Fruit fly (Drosophila melanogaster) whole organism, embryonic: ENCODE measurements around the gene CG13299.

Experiments
- ATbp ChIP-seq: fragments of 200-800 bp; sonication (Bioruptor generic); optimal IDR thresholded peaks from 2 replicates; lab custom pipeline; 2017; ENCODE audit warnings: missing biosample characterization, mild to moderate bottlenecking, missing genetic modification characterization, missing genetic modification reagents
- Antp ChIP-seq: fragments of 200-800 bp; sonication (Bioruptor generic); optimal IDR thresholded peaks from 3 replicates; lab custom pipeline; 2016; ENCODE audit warnings: missing biosample characterization, missing genetic modification characterization
- BtbVII ChIP-seq: fragments of 200-800 bp; sonication (Bioruptor generic); optimal IDR thresholded peaks from 3 replicates; lab custom pipeline; 2017; ENCODE audit warnings: missing biosample characterization, mild to moderate bottlenecking, missing genetic modification characterization
- CG10366 ChIP-seq: fragments of 200-800 bp; sonication (Bioruptor generic); IDR thresholded peaks from 2 replicates; pipeline ENCODE4 v1.3.6; 2022; ENCODE audit warnings: missing biosample characterization, missing genetic modification characterization
- CG10543 ChIP-seq: fragments of 200-800 bp; sonication (Bioruptor generic); optimal IDR thresholded peaks from 3 replicates; lab custom pipeline; 2017; ENCODE audit warnings: missing biosample characterization, mild to moderate bottlenecking, missing genetic modification characterization, moderate library complexity
- CG11723 ChIP-seq: fragments of 200-800 bp; sonication (Bioruptor generic); optimal IDR thresholded peaks from 2 replicates; lab custom pipeline; 2017; ENCODE audit warnings: missing biosample characterization, mild to moderate bottlenecking, missing genetic modification characterization
- CG13424 ChIP-seq: fragments of 200-800 bp; sonication (Bioruptor generic); optimal IDR thresholded peaks from 2 replicates; lab custom pipeline; 2019; ENCODE audit warnings: missing biosample characterization, mild to moderate bottlenecking, missing genetic modification characterization, moderate library complexity
- CG14710 ChIP-seq: fragments of 200-800 bp; sonication (Bioruptor generic); optimal IDR thresholded peaks from 3 replicates; lab custom pipeline; 2019; ENCODE audit warnings: missing biosample characterization, mild to moderate bottlenecking, missing genetic modification characterization, moderate library complexity
- CG14965 ChIP-seq: fragments of 200-800 bp; sonication (Bioruptor generic); optimal IDR thresholded peaks from 2 replicates; lab custom pipeline; 2016; ENCODE audit warnings: missing biosample characterization, missing genetic modification characterization, borderline replicate concordance
- CG15269 ChIP-seq: fragments of 200-800 bp; sonication (Bioruptor generic); optimal IDR thresholded peaks from 2 replicates; lab custom pipeline; 2018; ENCODE audit warnings: missing biosample characterization, mild to moderate bottlenecking, missing genetic modification characterization, moderate library complexity
- CG1603 ChIP-seq: fragments of 200-800 bp; sonication (Bioruptor generic); optimal IDR thresholded peaks from 2 replicates; lab custom pipeline; 2019; ENCODE audit warnings: missing biosample characterization, mild to moderate bottlenecking, missing genetic modification characterization, moderate library complexity
- CG17385 ChIP-seq: fragments of 200-800 bp; sonication (Bioruptor generic); optimal IDR thresholded peaks from 3 replicates; lab custom pipeline; 2018; ENCODE audit warnings: missing biosample characterization, mild to moderate bottlenecking, missing genetic modification characterization
- CG17568 ChIP-seq: fragments of 200-800 bp; sonication (Bioruptor generic); optimal IDR thresholded peaks from 2 replicates; lab custom pipeline; 2018; ENCODE audit warnings: missing biosample characterization, mild to moderate bottlenecking, missing genetic modification characterization, moderate library complexity
- CG18011 ChIP-seq: fragments of 200-800 bp; sonication (Bioruptor generic); optimal IDR thresholded peaks from 2 replicates; lab custom pipeline; 2017; ENCODE audit warnings: missing biosample characterization, missing genetic modification characterization, mild to moderate bottlenecking, moderate library complexity, missing genotype
- CG2199 ChIP-seq: fragments of 200-800 bp; sonication (Bioruptor generic); IDR thresholded peaks from 3 replicates; pipeline ENCODE4 v1.3.6; 2022; ENCODE audit warnings: missing biosample characterization, missing genetic modification characterization
- CG2678 ChIP-seq: fragments of 200-800 bp; sonication (Bioruptor generic); optimal IDR thresholded peaks from 3 replicates; lab custom pipeline; 2019; ENCODE audit warnings: missing biosample characterization, mild to moderate bottlenecking, missing genetic modification characterization, moderate library complexity
- CG30020 ChIP-seq: fragments of 200-800 bp; optimal IDR thresholded peaks from 2 replicates; lab custom pipeline; 2019; ENCODE audit warnings: missing biosample characterization, mild to moderate bottlenecking, missing genetic modification characterization, moderate library complexity
- CG31365 ChIP-seq: fragments of 200-800 bp; sonication (Bioruptor generic); optimal IDR thresholded peaks from 2 replicates; lab custom pipeline; 2018; ENCODE audit warnings: missing biosample characterization, mild to moderate bottlenecking, missing genetic modification characterization
- CG31388 ChIP-seq: fragments of 200-800 bp; sonication (Bioruptor generic); optimal IDR thresholded peaks from 2 replicates; lab custom pipeline; 2016; ENCODE audit warnings: missing biosample characterization, missing genetic modification characterization
- CG3281 ChIP-seq: fragments of 200-800 bp; sonication (Bioruptor generic); optimal IDR thresholded peaks from 3 replicates; lab custom pipeline; 2017; ENCODE audit warnings: missing biosample characterization, mild to moderate bottlenecking, missing genetic modification characterization
- CG3847 ChIP-seq: fragments of 200-800 bp; sonication (Bioruptor generic); IDR thresholded peaks from 2 replicates; pipeline ENCODE4 v1.3.6; 2022; ENCODE audit warnings: missing biosample characterization, missing genetic modification characterization
- CG4854 ChIP-seq: fragments of 200-800 bp; sonication (Bioruptor generic); optimal IDR thresholded peaks from 2 replicates; lab custom pipeline; 2016; ENCODE audit warnings: missing biosample characterization, missing genetic modification characterization, inconsistent platforms
- CG7271 ChIP-seq: fragments of 200-800 bp; sonication (Bioruptor generic); optimal IDR thresholded peaks from 2 replicates; lab custom pipeline; 2018; ENCODE audit warnings: missing biosample characterization, mild to moderate bottlenecking, missing genetic modification characterization, moderate library complexity
- CG7839 ChIP-seq: fragments of 200-800 bp; sonication (Bioruptor generic); optimal IDR thresholded peaks from 3 replicates; lab custom pipeline; 2018; ENCODE audit warnings: missing biosample characterization, mild to moderate bottlenecking, missing genetic modification characterization, moderate library complexity
- CG8924 ChIP-seq: fragments of 200-800 bp; optimal IDR thresholded peaks from 3 replicates; lab custom pipeline; 2019; ENCODE audit warnings: missing biosample characterization, mild to moderate bottlenecking, missing genetic modification characterization, moderate library complexity
- CG9215 ChIP-seq: fragments of 200-800 bp; sonication (Bioruptor generic); IDR thresholded peaks from 2 replicates; pipeline ENCODE4 v1.3.6; 2022; ENCODE audit warnings: missing biosample characterization, missing genetic modification characterization
- CrebB ChIP-seq: fragments of 200-800 bp; sonication (Bioruptor generic); optimal IDR thresholded peaks from 3 replicates; lab custom pipeline; 2018; ENCODE audit warnings: missing biosample characterization, mild to moderate bottlenecking, missing genetic modification characterization
- E2f2 ChIP-seq: fragments of 200-800 bp; sonication (Bioruptor generic); IDR thresholded peaks from 2 replicates; pipeline ENCODE4 v1.3.6; 2022; ENCODE audit warnings: missing biosample characterization, missing genetic modification characterization
- Hr51 ChIP-seq, 2 experiments: fragments of 200-800 bp; sonication (Bioruptor generic); optimal IDR thresholded peaks; 2 replicates in 1 of 2; 3 replicates in 1 of 2; lab custom pipeline; 2016 to 2018; ENCODE audit warnings: missing biosample characterization in 2 of 2, missing genetic modification characterization in 2 of 2, mild to moderate bottlenecking in 1 of 2, moderate library complexity in 1 of 2
- Jarid2 ChIP-seq: fragments of 200-800 bp; sonication (Bioruptor generic); optimal IDR thresholded peaks from 3 replicates; lab custom pipeline; 2017; ENCODE audit warnings: mild to moderate bottlenecking, missing biosample characterization, missing genetic modification reagents, missing genetic modification characterization
- Lim3 ChIP-seq: fragments of 200-800 bp; sonication (Bioruptor generic); IDR thresholded peaks from 2 replicates; pipeline ENCODE4 v1.3.6; 2022; ENCODE audit warnings: missing biosample characterization, missing genetic modification characterization
- MTF-1 ChIP-seq: fragments of 200-800 bp; sonication (Bioruptor generic); optimal IDR thresholded peaks from 2 replicates; lab custom pipeline; 2018; ENCODE audit warnings: missing biosample characterization, mild to moderate bottlenecking, missing genetic modification characterization, borderline replicate concordance
- PHDP ChIP-seq: fragments of 200-800 bp; sonication (Bioruptor generic); optimal IDR thresholded peaks from 3 replicates; lab custom pipeline; 2018; ENCODE audit warnings: missing biosample characterization, mild to moderate bottlenecking, missing genetic modification characterization, moderate library complexity
- Sry-δ ChIP-seq: fragments of 200-800 bp; sonication (Bioruptor generic); optimal IDR thresholded peaks from 2 replicates; lab custom pipeline; 2016; ENCODE audit warnings: missing biosample characterization, missing genetic modification characterization
- Trl ChIP-seq, 3 experiments: fragments of >200 bp in 2 of 3; fragments of 200-800 bp in 1 of 3; sonication (Bioruptor generic) in 1 of 3; optimal IDR thresholded peaks; 2 replicates in 1 of 3; 3 replicates in 2 of 3; lab custom pipeline; 2016 to 2017; ENCODE audit warnings: missing biosample characterization in 1 of 3, missing genetic modification characterization in 1 of 3
- da ChIP-seq: fragments of 200-800 bp; sonication (Bioruptor generic); optimal IDR thresholded peaks from 2 replicates; lab custom pipeline; 2016; ENCODE audit warnings: missing biosample characterization, missing genetic modification characterization
- gce ChIP-seq: fragments of 200-800 bp; sonication (Bioruptor generic); IDR thresholded peaks from 3 replicates; pipeline ENCODE4 v1.3.6; 2022; ENCODE audit warnings: missing biosample characterization, missing genetic modification characterization
- gfzf ChIP-seq: fragments of 200-800 bp; sonication (Bioruptor generic); optimal IDR thresholded peaks from 2 replicates; lab custom pipeline; 2016; ENCODE audit warnings: missing biosample characterization, mild to moderate bottlenecking, missing genetic modification characterization, moderate library complexity
- grn ChIP-seq: fragments of 200-800 bp; sonication (Bioruptor generic); optimal IDR thresholded peaks from 3 replicates; lab custom pipeline; 2017; ENCODE audit warnings: missing biosample characterization, missing genetic modification characterization
- gsb ChIP-seq: fragments of 200-800 bp; sonication (Bioruptor generic); IDR thresholded peaks from 2 replicates; pipeline ENCODE4 v1.3.6; 2022; ENCODE audit warnings: missing biosample characterization, missing genetic modification characterization
- lov ChIP-seq, 2 experiments: fragments of 200-800 bp in 1 of 2; fragments of >200 bp in 1 of 2; sonication (Bioruptor generic) in 1 of 2; IDR thresholded peaks in 1 of 2; optimal IDR thresholded peaks in 1 of 2; 2 replicates in 1 of 2; 3 replicates in 1 of 2; pipeline versions ENCODE4 v1.3.6 to Lab custom; 2017 to 2022; ENCODE audit warnings: missing biosample characterization in 1 of 2, missing genetic modification characterization in 1 of 2
- nerfin-1 ChIP-seq: fragments of 200-800 bp; sonication (Bioruptor generic); optimal IDR thresholded peaks from 3 replicates; lab custom pipeline; 2019; ENCODE audit warnings: missing biosample characterization, mild to moderate bottlenecking, missing genetic modification characterization, moderate library complexity
- rib ChIP-seq: fragments of 200-800 bp; sonication (Bioruptor generic); IDR thresholded peaks from 2 replicates; pipeline ENCODE4 v1.3.6; 2022; ENCODE audit warnings: missing biosample characterization, missing genetic modification characterization
- run ChIP-seq: fragments of 200-800 bp; sonication (Bioruptor generic); optimal IDR thresholded peaks from 3 replicates; lab custom pipeline; 2018; ENCODE audit warnings: missing biosample characterization, mild to moderate bottlenecking, missing genetic modification characterization
- trem ChIP-seq: fragments of 200-800 bp; optimal IDR thresholded peaks from 3 replicates; lab custom pipeline; 2019; ENCODE audit warnings: missing biosample characterization, mild to moderate bottlenecking, missing genetic modification characterization, moderate library complexity
- vfl ChIP-seq: fragments of 200-800 bp; sonication (Bioruptor generic); optimal IDR thresholded peaks from 2 replicates; lab custom pipeline; 2016; ENCODE audit warnings: missing biosample characterization, missing genetic modification characterization
- vvl ChIP-seq: fragments of 200-800 bp; sonication (Bioruptor generic); IDR thresholded peaks from 2 replicates; pipeline ENCODE4 v1.3.6; 2022; ENCODE audit warnings: missing biosample characterization, missing genetic modification characterization

CG13299 gene

dm6 chr3L:6192822-6193555 lies 39.2 kb downstream of the CG13299 start, which contains the start of the genes Sf3b6 and Tnpo (continued):
- TF ChIP-seq Sry-δ (GFP tag; lab: Kevin White, UChicago), result peak; percentile 87
- TF ChIP-seq CG10543, result peak; percentile 84
- no peak for TF ChIP-seq MTF-1 (GFP tag; lab: Kevin White, UChicago)
- peak; percentile 54 for TF ChIP-seq CG7271 (tag; lab: Kevin White, UChicago)
- 0 out of 3 replicates have a peak, but pooled peaks have one; percentile 37 for TF ChIP-seq CG2199
- peak; percentile 56 for TF ChIP-seq CG4854 (GFP tag; lab: Kevin White, UChicago)
- TF ChIP-seq CG3847 (GFP tag; lab: Robert Waterston, UW), result peak; percentile 90
- TF ChIP-seq CG10366 (GFP tag; lab: Robert Waterston, UW), result peak; percentile 86
- TF ChIP-seq grn, result no peak
- no peak for TF ChIP-seq CG2678 (tag; lab: Kevin White, UChicago)
- peak; percentile 91 for TF ChIP-seq CG14710 (tag; lab: Kevin White, UChicago)
- no peak for TF ChIP-seq CG30020
- TF ChIP-seq PHDP (tag; lab: Kevin White, UChicago), result no peak
- TF ChIP-seq CG11723 (GFP tag; lab: Kevin White, UChicago), result no peak
- TF ChIP-seq lov (optimal IDR thresholded peaks at IDR 0.05; lab: Kevin White, UChicago), result no peak
- TF ChIP-seq lov (GFP tag; IDR thresholded peaks at IDR 0.05; lab: Robert Waterston, UW), result peak; percentile 56; the same call in 1 of the 3 replicates
- peak; percentile 79 for TF ChIP-seq gfzf (GFP tag; lab: Kevin White, UChicago)
- peak; percentile 88 for TF ChIP-seq CG9215 (GFP tag; lab: Robert Waterston, UW)
- TF ChIP-seq trem, result peak; percentile 85
- TF ChIP-seq CG1603, result no peak
- TF ChIP-seq BtbVII (GFP tag; lab: Kevin White, UChicago), result no peak
- TF ChIP-seq Trl (optimal IDR thresholded peaks at IDR 0.05; lab: Kevin White, UChicago), result peak in 1 of 2 experiments; percentile 28
- TF ChIP-seq Trl (GFP tag; optimal IDR thresholded peaks at IDR 0.05; lab: Kevin White, UChicago), result peak; percentile 61
- no peak for TF ChIP-seq CG15269 (tag; lab: Kevin White, UChicago)
- no peak for TF ChIP-seq CG14965 (GFP tag; lab: Kevin White, UChicago)
- TF ChIP-seq Jarid2 (GFP tag; lab: Kevin White, UChicago), result no peak
- TF ChIP-seq CG13424 (tag; lab: Kevin White, UChicago), result peak; percentile 90
- TF ChIP-seq CG31388, result peak; percentile 49
- TF ChIP-seq E2f2, result peak; percentile 65
- peak; percentile 85 for TF ChIP-seq CG8924 (tag; lab: Kevin White, UChicago)
- peak; percentile 65 for TF ChIP-seq vfl (GFP tag; lab: Kevin White, UChicago)
- TF ChIP-seq Antp (GFP tag; lab: Kevin White, UChicago), result peak; percentile 61
- TF ChIP-seq rib (GFP tag; lab: Robert Waterston, UW), result no peak
- no peak for TF ChIP-seq CG3281 (GFP tag; lab: Kevin White, UChicago)
- TF ChIP-seq gsb (GFP tag; lab: Robert Waterston, UW), result peak; percentile 58
- no peak for TF ChIP-seq CG31365 (tag; lab: Kevin White, UChicago)
- peak; percentile 49 for TF ChIP-seq CrebB (tag; lab: Kevin White, UChicago)
- TF ChIP-seq Hr51 (GFP tag; optimal IDR thresholded peaks at IDR 0.05; lab: Kevin White, UChicago), result peak in 1 of 2 experiments; percentile 55
- TF ChIP-seq CG17568 (GFP tag; lab: Kevin White, UChicago), result no peak
- TF ChIP-seq vvl (GFP tag; lab: Robert Waterston, UW), result peak; percentile 88
- TF ChIP-seq CG7839 (tag; lab: Kevin White, UChicago), result no peak
- TF ChIP-seq CG18011 (GFP tag; lab: Kevin White, UChicago), result peak; percentile 68
- TF ChIP-seq gce (GFP tag; lab: Robert Waterston, UW), result peak; percentile 40; the same call in 1 of the 3 replicates
- peak; percentile 15 for TF ChIP-seq da (GFP tag; lab: Kevin White, UChicago)
- no peak for TF ChIP-seq ATbp
- TF ChIP-seq nerfin-1 (tag; lab: Kevin White, UChicago), result peak; percentile 67
- TF ChIP-seq CG17385 (GFP tag; lab: Kevin White, UChicago), result no peak
- no peak for TF ChIP-seq Lim3 (GFP tag; lab: Robert Waterston, UW)
- TF ChIP-seq run, result no peak
